Worm (Caenorhabditis elegans) whole organism, L2 larva: Measurements from ENCODE around the gene dpy-10.

Source experiments
- alr-1 ChIP-seq: fragments of 150-350 bp; optimal IDR thresholded peaks from 2 replicates; lab custom pipeline; 2014; ENCODE audit warnings: missing biosample characterization, missing genetic modification characterization
- blmp-1 ChIP-seq: sonication (generic microtip); optimal IDR thresholded peaks from 2 replicates; lab custom pipeline; 2017; ENCODE audit warnings: missing genetic modification characterization, mild to moderate bottlenecking, missing compliant biosample characterization, antibody characterized with exemption, moderate library complexity; ENCODE audit not compliant: insufficient read depth
- nhr-6 ChIP-seq: fragments of 150-350 bp; optimal IDR thresholded peaks from 2 replicates; lab custom pipeline; 2014; ENCODE audit warnings: missing biosample characterization, missing genetic modification characterization
- sem-4 ChIP-seq: fragments of 150-350 bp; optimal IDR thresholded peaks from 2 replicates; lab custom pipeline; 2014; ENCODE audit warnings: missing biosample characterization, missing genetic modification reagents, missing genetic modification characterization
- unc-62 ChIP-seq: fragments of 150-350 bp; optimal IDR thresholded peaks from 2 replicates; lab custom pipeline; 2014; ENCODE audit warnings: missing biosample characterization, missing genetic modification reagents, missing genetic modification characterization

ce11 chrII:6706552-6707091, 5.4 kb downstream of the dpy-10 start:
- TF ChIP-seq unc-62 (GFP tag; lab: Kevin White, UChicago) (no peak), nhr-6 (no peak), blmp-1 (tag; lab: Kevin White, UChicago) (no peak), sem-4 (tag; lab: Kevin White, UChicago) (no peak), alr-1 (tag; lab: Kevin White, UChicago) (no peak)
